Worm (Caenorhabditis elegans): ENCODE measurements around the gene F17C8.3.
"Not testable (repeated sequence)": the region's sequence is repeated elsewhere in the genome, so short reads cannot be mapped to it uniquely, and the experiment has no call there.

Gene F17C8.3

ce11 chrIII:4778003-4778402, 46.3 kb downstream of the F17C8.3 start, which contains the start of gene B0393.7:
Gene B0393.7, minus strand, starts transcription at chrIII:4778103.
- TF ChIP-seq nhr-25 (tag; optimal IDR thresholded peaks at IDR 0.05) (no peak), unc-62 (GFP tag; optimal IDR thresholded peaks at IDR 0.05) (no peak), unc-39 (tag; optimal IDR thresholded peaks at IDR 0.05) (no peak), ztf-11 (tag; optimal IDR thresholded peaks at IDR 0.05) (no peak), snpc-4 (tag; optimal IDR thresholded peaks at IDR 0.05) (no peak), nhr-237 (tag; optimal IDR thresholded peaks at IDR 0.05) (no peak)

DNA sequence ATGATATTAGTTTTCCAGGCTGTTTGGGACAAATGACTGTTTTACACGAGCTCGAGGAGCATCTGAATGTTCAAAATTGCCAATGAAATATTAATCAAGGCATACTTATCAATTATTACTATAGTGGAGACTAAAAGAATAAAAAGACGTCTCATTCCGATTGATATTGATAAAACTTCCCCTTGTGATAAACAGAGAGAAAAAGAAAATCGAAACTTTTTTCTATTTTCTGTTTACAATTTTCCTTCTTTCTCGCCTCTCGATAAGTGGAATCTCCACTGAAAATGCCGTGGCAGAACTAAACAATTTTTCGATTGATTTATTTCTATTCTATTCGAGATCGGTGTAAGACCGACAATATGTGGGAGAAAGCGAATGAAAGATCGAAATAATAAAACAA, 48.1 kb downstream of the F17C8.3 start, which contains the start of gene B0393.9:
Gene B0393.9 (minus strand): TSS at position 303 of the 400 bp plus-strand sequence.
- TF ChIP-seq lin-39 (tag; optimal IDR thresholded peaks at IDR 0.05): no peak
- TF ChIP-seq nhr-25 (tag; optimal IDR thresholded peaks at IDR 0.05): no peak
- peak; percentile 55 for TF ChIP-seq elt-2 (tag; optimal IDR thresholded peaks at IDR 0.05)
- TF ChIP-seq pqm-1 (tag; optimal IDR thresholded peaks at IDR 0.05): peak; percentile 35

DNA sequence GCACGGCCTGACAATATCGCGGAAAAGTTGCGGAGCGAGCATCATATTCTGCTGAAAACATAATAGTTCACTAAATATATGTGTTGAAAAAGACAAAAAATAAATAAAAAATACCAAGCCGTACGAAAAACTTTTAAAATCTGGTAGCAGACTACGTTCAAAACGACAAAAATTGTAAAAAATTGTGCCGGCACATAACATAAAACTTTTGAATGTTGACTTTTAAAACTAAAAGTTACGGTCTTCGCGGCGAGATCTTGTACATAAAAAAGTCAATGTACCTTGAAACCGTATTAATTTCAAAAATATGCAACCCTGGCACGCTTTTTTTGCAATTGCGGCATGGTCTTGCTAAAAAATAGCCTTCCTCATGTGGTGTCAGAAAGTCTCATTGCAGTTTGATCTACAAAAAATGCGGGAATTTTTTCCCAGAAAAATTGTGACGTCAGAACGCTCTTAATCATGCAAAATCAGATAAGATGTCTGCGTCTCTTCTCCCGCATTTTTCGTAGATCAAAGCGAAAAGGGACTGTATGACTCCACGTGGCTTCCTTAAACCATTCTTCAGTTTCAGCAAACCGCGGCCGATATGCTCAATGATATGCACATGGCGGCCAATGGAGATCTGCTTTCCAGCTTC, 50.3 kb downstream of the F17C8.3 start, which contains the start of the genes gex-5 and C38D4.10:
Gene gex-5 (minus strand): TSS at position 51 of the 640 bp plus-strand sequence.
Gene C38D4.10 (plus strand): TSS at position 590 of the 640 bp plus-strand sequence.
- TF ChIP-seq pha-4, ztf-4, egl-27 (tag; optimal IDR thresholded peaks at IDR 0.05): not testable (repeated sequence)

All from whole organism, L3 larva.